Worm (Caenorhabditis elegans): ENCODE data around the gene R08A2.7.

ce11 chrV:14683926-14684325 lies 39.2 kb upstream of the R08A2.7 start:
- TF ChIP-seq flt-1 (GFP tag; IDR thresholded peaks at IDR 0.05) (no peak), scrt-1 (GFP tag; IDR thresholded peaks at IDR 0.05) (no peak), ceh-36 (tag; optimal IDR thresholded peaks at IDR 0.05) (no peak), B0310.2 (tag; optimal IDR thresholded peaks at IDR 0.05) (no peak)

All from whole organism, early embryonic.